Fruit fly (Drosophila melanogaster): ENCODE results near the gene CG15047.

DNA sequence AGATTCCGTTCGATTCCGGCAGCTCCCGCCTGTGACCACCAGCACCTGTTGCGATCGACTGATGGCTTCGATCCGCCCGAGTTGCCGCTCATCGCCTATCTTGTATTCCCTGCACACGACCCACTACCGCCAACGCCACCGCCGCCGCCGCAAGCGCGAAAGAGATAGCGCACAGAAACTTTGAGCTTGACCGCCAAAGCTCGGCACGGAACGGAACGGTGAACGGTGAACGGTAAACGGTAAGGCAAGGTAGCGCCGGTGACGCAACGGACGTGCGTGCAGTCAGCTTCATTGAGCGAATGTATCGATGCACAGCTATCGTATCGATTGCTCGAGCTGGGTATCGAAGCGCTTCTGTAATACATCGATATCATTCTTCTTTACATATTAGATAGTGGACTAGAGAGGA lies 16.2 kb upstream of the CG15047 start, which contains the start of gene Ggt-1:
- no peak for TF ChIP-seq usp (GFP tag; optimal IDR thresholded peaks at IDR 0.05)
- TF ChIP-seq dl (GFP tag; optimal IDR thresholded peaks at IDR 0.05; ENCODE audit: insufficient read depth in 1 of 2, partially characterized antibody in 2 of 2), result no peak
- TF ChIP-seq Dfd (GFP tag; optimal IDR thresholded peaks at IDR 0.05), result no peak
- no peak for TF ChIP-seq psq (GFP tag; optimal IDR thresholded peaks at IDR 0.05)
- no peak for TF ChIP-seq CG32264 (GFP tag; optimal IDR thresholded peaks at IDR 0.05)
- no peak for TF ChIP-seq sv (GFP tag; optimal IDR thresholded peaks at IDR 0.05)
- TF ChIP-seq foxo (GFP tag; optimal IDR thresholded peaks at IDR 0.05), result no peak
- no peak for TF ChIP-seq N (GFP tag; optimal IDR thresholded peaks at IDR 0.05)
- no peak for TF ChIP-seq GATAd (GFP tag; optimal IDR thresholded peaks at IDR 0.05)
- no peak for TF ChIP-seq fru (GFP tag; optimal IDR thresholded peaks at IDR 0.05)
- no peak for TF ChIP-seq OdsH (GFP tag; optimal IDR thresholded peaks at IDR 0.05)
- TF ChIP-seq Hr83 (GFP tag; optimal IDR thresholded peaks at IDR 0.05; ENCODE audit: poor library complexity, severe bottlenecking), result no peak

Measured in whole organism, wandering third instar larva.